Worm (Caenorhabditis elegans) whole organism, L4 larva: Measurements from ENCODE around the gene nhr-98.

Experiments used
- F26F4.8 ChIP-seq: fragments of 200-800 bp; sonication (Bioruptor generic); conservative IDR thresholded peaks from 2 replicates; pipeline ENCODE4 v1.3.6; 2022; ENCODE audit warnings: missing genetic modification characterization, missing compliant biosample characterization
- Y105C5A.15 ChIP-seq: fragments of 200-800 bp; sonication (Bioruptor generic); IDR thresholded peaks from 2 replicates; pipeline ENCODE4 v1.3.6; 2022; ENCODE audit warnings: missing genetic modification characterization, missing compliant biosample characterization
- Y48G9A.11 ChIP-seq: fragments of 200-800 bp; sonication (Bioruptor generic); IDR thresholded peaks from 2 replicates; pipeline ENCODE4 v1.3.6; 2022; ENCODE audit warnings: missing genetic modification reagents, missing genetic modification characterization, missing compliant biosample characterization
- Y5F2A.4 ChIP-seq: fragments of 200-800 bp; sonication (Bioruptor generic); optimal IDR thresholded peaks from 2 replicates; lab custom pipeline; 2018; ENCODE audit warnings: mild to moderate bottlenecking, missing genetic modification characterization, missing compliant biosample characterization
- Y75B8A.6 ChIP-seq: fragments of 200-800 bp; sonication (Bioruptor generic); IDR thresholded peaks from 2 replicates; pipeline ENCODE4 v1.3.6; 2022; ENCODE audit warnings: missing genetic modification reagents, missing genetic modification characterization, missing compliant biosample characterization
- ZK546.5 ChIP-seq, 2 experiments: sonication (generic microtip); optimal IDR thresholded peaks; 2 replicates each; lab custom pipeline; 2017; ENCODE audit warnings: missing biosample characterization in 2 of 2, missing genetic modification characterization in 2 of 2
- ceh-20 ChIP-seq: fragments of 200-800 bp; sonication (Bioruptor generic); IDR thresholded peaks from 2 replicates; pipeline ENCODE4 v1.3.6; 2022; ENCODE audit warnings: missing genetic modification reagents, missing genetic modification characterization, missing compliant biosample characterization
- ceh-28 ChIP-seq: fragments of 150-350 bp; optimal IDR thresholded peaks from 2 replicates; lab custom pipeline; 2014; ENCODE audit warnings: missing biosample characterization, missing genetic modification reagents, missing genetic modification characterization
- ceh-44 ChIP-seq: fragments of 200-800 bp; sonication (Bioruptor generic); IDR thresholded peaks from 2 replicates; pipeline ENCODE4 v1.3.6; 2022; ENCODE audit warnings: missing genetic modification reagents, missing genetic modification characterization, missing compliant biosample characterization
- ceh-62 ChIP-seq: sonication (generic microtip); optimal IDR thresholded peaks from 2 replicates; lab custom pipeline; 2017; ENCODE audit warnings: missing biosample characterization, missing genetic modification characterization
- ceh-82 ChIP-seq: sonication (generic microtip); optimal IDR thresholded peaks from 2 replicates; lab custom pipeline; 2017; ENCODE audit warnings: missing biosample characterization, missing genetic modification characterization
- cey-2 ChIP-seq: sonication (generic microtip); optimal IDR thresholded peaks from 3 replicates; lab custom pipeline; 2017; ENCODE audit warnings: missing genetic modification characterization, mild to moderate bottlenecking, missing compliant biosample characterization, antibody characterized with exemption, borderline replicate concordance; ENCODE audit not compliant: insufficient read depth
- dmd-6 ChIP-seq: fragments of 200-800 bp; sonication (Bioruptor generic); IDR thresholded peaks from 2 replicates; pipeline ENCODE4 v1.3.6; 2022; ENCODE audit warnings: missing genetic modification reagents, missing genetic modification characterization, missing compliant biosample characterization
- dmd-8 ChIP-seq: fragments of 200-800 bp; sonication (Bioruptor generic); IDR thresholded peaks from 2 replicates; pipeline ENCODE4 v1.3.6; 2022; ENCODE audit warnings: missing genetic modification characterization, missing compliant biosample characterization
- dmd-9 ChIP-seq: fragments of 200-800 bp; sonication (Bioruptor generic); IDR thresholded peaks from 2 replicates; pipeline ENCODE4 v1.3.6; 2022; ENCODE audit warnings: missing genetic modification reagents, missing genetic modification characterization, missing compliant biosample characterization
- dpl-1 ChIP-seq: fragments of 150-350 bp; optimal IDR thresholded peaks from 2 replicates; lab custom pipeline; 2014; ENCODE audit warnings: missing biosample characterization, missing genetic modification reagents, missing genetic modification characterization
- duxl-1 ChIP-seq: sonication (generic microtip); optimal IDR thresholded peaks from 2 replicates; lab custom pipeline; 2016; ENCODE audit warnings: mild to moderate bottlenecking, missing genetic modification characterization, moderate library complexity, missing compliant biosample characterization; ENCODE audit not compliant: poor library complexity
- dve-1 ChIP-seq: sonication (generic microtip); optimal IDR thresholded peaks from 2 replicates; lab custom pipeline; 2017; ENCODE audit warnings: antibody characterized with exemption, mild to moderate bottlenecking, missing genetic modification characterization, missing compliant biosample characterization; ENCODE audit not compliant: insufficient read depth
- egl-43 ChIP-seq: fragments of 200-800 bp; sonication (Bioruptor generic); IDR thresholded peaks from 2 replicates; pipeline ENCODE4 v1.3.6; 2022; ENCODE audit warnings: missing genetic modification reagents, missing genetic modification characterization, missing compliant biosample characterization
- fkh-10 ChIP-seq: fragments of 150-350 bp; optimal IDR thresholded peaks from 2 replicates; lab custom pipeline; 2014; ENCODE audit warnings: missing biosample characterization, missing genetic modification reagents, missing genetic modification characterization
- gei-8 ChIP-seq: fragments of 200-800 bp; sonication (Bioruptor generic); optimal IDR thresholded peaks from 2 replicates; lab custom pipeline; 2018; ENCODE audit warnings: mild to moderate bottlenecking, missing genetic modification characterization, missing compliant biosample characterization
- hlh-11 ChIP-seq: fragments of 200-800 bp; sonication (Bioruptor generic); optimal IDR thresholded peaks from 2 replicates; lab custom pipeline; 2018; ENCODE audit warnings: mild to moderate bottlenecking, missing genetic modification characterization, missing compliant biosample characterization
- hlh-30 ChIP-seq: sonication (generic microtip); optimal IDR thresholded peaks from 2 replicates; lab custom pipeline; 2017; ENCODE audit warnings: antibody characterized with exemption, mild to moderate bottlenecking, missing genetic modification characterization, missing compliant biosample characterization; ENCODE audit not compliant: insufficient read depth
- hmg-1.1 ChIP-seq: fragments of 200-800 bp; sonication (Bioruptor generic); IDR thresholded peaks from 2 replicates; pipeline ENCODE4 v1.3.6; 2022; ENCODE audit warnings: missing genetic modification reagents, missing genetic modification characterization, missing compliant biosample characterization
- lin-15B ChIP-seq: fragments of 150-350 bp; sonication (generic microtip); optimal IDR thresholded peaks from 3 replicates; lab custom pipeline; 2014; ENCODE audit warnings: missing biosample characterization, missing genetic modification characterization
- lsy-2 ChIP-seq, 2 experiments: fragments of 150-350 bp in 1 of 2; sonication (generic microtip) in 1 of 2; optimal IDR thresholded peaks; 2 replicates each; lab custom pipeline; 2014 to 2017; ENCODE audit warnings: missing biosample characterization in 2 of 2, missing genetic modification characterization in 2 of 2
- madf-9 ChIP-seq: fragments of 200-800 bp; sonication (Bioruptor generic); conservative IDR thresholded peaks from 2 replicates; pipeline ENCODE4 v1.3.6; 2022; ENCODE audit warnings: missing genetic modification reagents, missing genetic modification characterization, missing compliant biosample characterization
- mdl-1 ChIP-seq, 2 experiments: fragments of 150-350 bp in 1 of 2; sonication (generic microtip) in 1 of 2; optimal IDR thresholded peaks; 2 replicates each; lab custom pipeline; 2014 to 2017; ENCODE audit warnings: missing biosample characterization in 2 of 2, missing genetic modification characterization in 2 of 2
- mdt-29 ChIP-seq: fragments of 200-800 bp; sonication (Bioruptor generic); IDR thresholded peaks from 2 replicates; pipeline ENCODE4 v1.3.6; 2022; ENCODE audit warnings: missing genetic modification reagents, missing genetic modification characterization, missing compliant biosample characterization
- mep-1 ChIP-seq: fragments of 150-350 bp; sonication (generic microtip); optimal IDR thresholded peaks from 3 replicates; lab custom pipeline; 2014; ENCODE audit warnings: missing biosample characterization, missing genetic modification characterization
- mes-2 ChIP-seq: sonication (generic microtip); optimal IDR thresholded peaks from 2 replicates; lab custom pipeline; 2016; ENCODE audit warnings: missing genotype, mild to moderate bottlenecking, missing genetic modification characterization, missing compliant biosample characterization; ENCODE audit not compliant: poor library complexity, severe bottlenecking
- mxl-2 ChIP-seq: fragments of 200-800 bp; sonication (Bioruptor generic); conservative IDR thresholded peaks from 2 replicates; pipeline ENCODE4 v1.3.6; 2022; ENCODE audit warnings: missing genetic modification reagents, missing genetic modification characterization, missing compliant biosample characterization
- nhr-102 ChIP-seq: sonication (generic microtip); optimal IDR thresholded peaks from 2 replicates; lab custom pipeline; 2016; ENCODE audit warnings: mild to moderate bottlenecking, missing genetic modification characterization, moderate library complexity, missing compliant biosample characterization
- nhr-11 ChIP-seq: fragments of 150-350 bp; optimal IDR thresholded peaks from 2 replicates; lab custom pipeline; 2014; ENCODE audit warnings: missing biosample characterization, missing genetic modification characterization
- nhr-237 ChIP-seq: sonication (generic microtip); optimal IDR thresholded peaks from 2 replicates; lab custom pipeline; 2017; ENCODE audit warnings: missing biosample characterization, missing genetic modification characterization
- nhr-42 ChIP-seq: fragments of 200-800 bp; sonication (Bioruptor generic); IDR thresholded peaks from 2 replicates; pipeline ENCODE4 v1.3.6; 2022; ENCODE audit warnings: missing genetic modification characterization, missing compliant biosample characterization
- nhr-48 ChIP-seq: sonication (generic microtip); optimal IDR thresholded peaks from 2 replicates; lab custom pipeline; 2016; ENCODE audit warnings: mild to moderate bottlenecking, missing genetic modification characterization, missing compliant biosample characterization
- nhr-6 ChIP-seq: fragments of 150-350 bp; optimal IDR thresholded peaks from 2 replicates; lab custom pipeline; 2014; ENCODE audit warnings: missing biosample characterization, missing genetic modification characterization
- nhr-76 ChIP-seq: fragments of 150-350 bp; optimal IDR thresholded peaks from 2 replicates; lab custom pipeline; 2014; ENCODE audit warnings: missing biosample characterization, missing genetic modification characterization
- nhr-77 ChIP-seq: fragments of 150-350 bp; optimal IDR thresholded peaks from 2 replicates; lab custom pipeline; 2014; ENCODE audit warnings: missing biosample characterization, missing genetic modification characterization
- pha-4 ChIP-seq, 2 experiments: fragments of 150-350 bp in 1 of 2; fragments of 200-800 bp in 1 of 2; sonication (Bioruptor generic) in 1 of 2; IDR thresholded peaks in 1 of 2; optimal IDR thresholded peaks in 1 of 2; 2 replicates each; pipeline versions ENCODE4 v1.3.6 to Lab custom; 2014 to 2022; ENCODE audit warnings: missing genetic modification characterization in 2 of 2, missing genetic modification reagents in 2 of 2, missing biosample characterization in 1 of 2, missing compliant biosample characterization in 1 of 2
- pqm-1 ChIP-seq: sonication (generic microtip); optimal IDR thresholded peaks from 2 replicates; lab custom pipeline; 2017; ENCODE audit warnings: missing biosample characterization, missing genetic modification characterization
- sdz-12 ChIP-seq: fragments of 200-800 bp; sonication (Bioruptor generic); optimal IDR thresholded peaks from 2 replicates; lab custom pipeline; 2018; ENCODE audit warnings: mild to moderate bottlenecking, missing genetic modification characterization, missing compliant biosample characterization
- tra-1 ChIP-seq: fragments of 200-800 bp; sonication (Bioruptor generic); IDR thresholded peaks from 2 replicates; pipeline ENCODE4 v1.3.6; 2022; ENCODE audit warnings: missing genetic modification reagents, missing genetic modification characterization, missing compliant biosample characterization
- unc-62 ChIP-seq, 3 experiments: fragments of 150-350 bp in 1 of 3; sonication (generic microtip); optimal IDR thresholded peaks in 2 of 3; peaks in 1 of 3; 1 replicate in 1 of 3; 2 replicates in 2 of 3; lab custom pipeline; 2014 to 2017; ENCODE audit warnings: missing biosample characterization in 3 of 3, missing genetic modification characterization in 3 of 3, missing genetic modification reagents in 3 of 3, missing genotype in 1 of 3
- vab-7 ChIP-seq: fragments of 200-800 bp; sonication (Bioruptor generic); IDR thresholded peaks from 2 replicates; pipeline ENCODE4 v1.3.6; 2022; ENCODE audit warnings: missing genetic modification reagents, missing genetic modification characterization, missing compliant biosample characterization
- zfp-2 ChIP-seq: sonication (generic microtip); optimal IDR thresholded peaks from 2 replicates; lab custom pipeline; 2016; ENCODE audit warnings: mild to moderate bottlenecking, missing genetic modification characterization, missing compliant biosample characterization
- ztf-7 ChIP-seq: fragments of 150-350 bp; optimal IDR thresholded peaks from 2 replicates; lab custom pipeline; 2014; ENCODE audit warnings: missing biosample characterization, missing genetic modification characterization

Gene nhr-98

DNA sequence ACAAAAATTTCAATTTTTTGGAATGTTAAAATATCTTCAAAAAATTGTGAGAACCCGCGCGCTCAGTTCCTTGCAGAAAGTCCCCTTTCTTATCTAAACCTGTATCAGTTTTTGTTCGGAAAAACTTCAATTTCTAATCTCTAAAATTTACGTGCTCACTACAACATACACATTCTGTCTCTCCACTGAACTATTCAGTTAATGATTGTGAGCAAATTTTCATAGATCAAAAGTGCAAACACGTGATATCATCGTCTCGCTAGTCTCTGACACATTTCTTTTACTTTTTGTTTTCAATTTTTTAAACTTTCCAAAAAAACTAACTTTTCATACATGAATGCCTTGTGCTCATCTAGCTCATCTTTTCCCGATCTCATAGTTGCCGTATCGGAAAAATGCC lies 5.8 kb downstream of the nhr-98 start, which contains the start of gene nhr-203 (continued):
- TF ChIP-seq hlh-30 (peak; percentile 60), duxl-1 (tag; lab: Kevin White, UChicago) (no peak), dmd-6 (GFP tag; lab: Robert Waterston, UW) (peak; percentile 89), Y48G9A.11 (GFP tag; lab: Robert Waterston, UW) (no peak), dmd-8 (GFP tag; lab: Robert Waterston, UW) (no peak)
- TF ChIP-seq, all 104 proteins: peak for 14

DNA sequence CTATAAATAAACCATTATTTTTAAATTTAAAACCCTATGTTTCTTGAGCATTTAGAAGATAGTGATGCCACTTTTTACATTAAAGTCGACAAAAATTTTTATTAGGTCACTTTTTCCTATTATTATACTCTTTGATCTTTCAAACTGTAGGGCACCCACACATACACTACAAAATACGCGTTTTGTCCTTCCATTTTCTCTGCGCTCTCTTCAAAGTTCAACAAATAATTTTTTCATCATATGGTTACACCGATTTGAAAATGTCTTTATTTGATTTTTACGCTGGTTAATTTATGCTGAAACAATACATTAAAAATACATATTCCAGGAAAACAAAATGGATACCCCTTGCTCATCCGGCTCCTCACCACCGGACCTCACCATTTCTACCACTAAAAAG lies 8.6 kb downstream of the nhr-98 start, which contains the start of gene nhr-202:
Gene nhr-202, plus strand, starts transcription at position 326 of the 400 bp plus-strand sequence.
- TF ChIP-seq nhr-11 (tag; lab: Kevin White, UChicago) = no peak
- TF ChIP-seq ceh-62 (tag; lab: Kevin White, UChicago) = no peak
- TF ChIP-seq lsy-2 (tag; optimal IDR thresholded peaks at IDR 0.05; lab: Kevin White, UChicago) = peak in 1 of 2 experiments; percentile 16
- TF ChIP-seq mdl-1 (tag; optimal IDR thresholded peaks at IDR 0.05; lab: Kevin White, UChicago) = no peak
- no peak for TF ChIP-seq zfp-2 (tag; lab: Kevin White, UChicago)
- no peak for TF ChIP-seq Y5F2A.4 (GFP tag; lab: Kevin White, UChicago)
- no peak for TF ChIP-seq pha-4 (GFP tag; IDR thresholded peaks at IDR 0.05; lab: Robert Waterston, UW)
- TF ChIP-seq pha-4 (tag; optimal IDR thresholded peaks at IDR 0.05; lab: Kevin White, UChicago) = no peak
- no peak for TF ChIP-seq fkh-10 (GFP tag; lab: Kevin White, UChicago)
- no peak for TF ChIP-seq ZK546.5 (tag; optimal IDR thresholded peaks at IDR 0.05; lab: Kevin White, UChicago)
- peak; percentile 12 for TF ChIP-seq hlh-30
- TF ChIP-seq mdt-29 (GFP tag; lab: Robert Waterston, UW) = no peak
- peak; percentile 24 for TF ChIP-seq pqm-1
- TF ChIP-seq ztf-7 (tag; lab: Kevin White, UChicago) = peak; percentile 76
- no peak for TF ChIP-seq mxl-2
- no peak for TF ChIP-seq Y48G9A.11 (GFP tag; lab: Robert Waterston, UW)
- no peak for TF ChIP-seq lin-15B (tag; lab: Kevin White, UChicago)
- no peak for TF ChIP-seq egl-43
- no peak for TF ChIP-seq ceh-28 (tag; lab: Kevin White, UChicago)
- peak; percentile 43 for TF ChIP-seq nhr-102 (tag; lab: Kevin White, UChicago)
- TF ChIP-seq ceh-44 (GFP tag; lab: Robert Waterston, UW) = no peak
- TF ChIP-seq dmd-9 (GFP tag; lab: Robert Waterston, UW) = no peak
- TF ChIP-seq Y75B8A.6 (GFP tag; lab: Robert Waterston, UW) = no peak
- no peak for TF ChIP-seq ceh-82 (tag; lab: Kevin White, UChicago)
- TF ChIP-seq tra-1 (GFP tag; lab: Robert Waterston, UW) = no peak
- no peak for TF ChIP-seq Y105C5A.15
- TF ChIP-seq madf-9 = no peak
- peak; percentile 58 for TF ChIP-seq dve-1 (tag; lab: Kevin White, UChicago)
- no peak for TF ChIP-seq unc-62 (GFP tag; optimal IDR thresholded peaks at IDR 0.05 in 1 of 2; lab: Kevin White, UChicago)
- TF ChIP-seq unc-62 (tag; optimal IDR thresholded peaks at IDR 0.05; lab: Kevin White, UChicago) = no peak
- TF ChIP-seq cey-2 (tag; lab: Kevin White, UChicago) = no peak
- TF ChIP-seq vab-7 (GFP tag; lab: Robert Waterston, UW) = no peak
- peak; percentile 32 for TF ChIP-seq mep-1 (tag; lab: Kevin White, UChicago)
- TF ChIP-seq nhr-76 (tag; lab: Kevin White, UChicago) = no peak
- no peak for TF ChIP-seq ceh-20
- no peak for TF ChIP-seq nhr-42 (GFP tag; lab: Robert Waterston, UW)
- peak; percentile 86 for TF ChIP-seq nhr-77
- no peak for TF ChIP-seq mes-2
- TF ChIP-seq hmg-1.1 = no peak
- peak; percentile 47 for TF ChIP-seq hlh-11 (tag; lab: Kevin White, UChicago)
- no peak for TF ChIP-seq nhr-6 (tag; lab: Kevin White, UChicago)
- TF ChIP-seq dpl-1 (GFP tag; lab: Kevin White, UChicago) = no peak
- no peak for TF ChIP-seq gei-8 (GFP tag; lab: Kevin White, UChicago)
- peak; percentile 35 for TF ChIP-seq nhr-48 (tag; lab: Kevin White, UChicago)
- TF ChIP-seq nhr-237 (tag; lab: Kevin White, UChicago) = no peak
- no peak for TF ChIP-seq sdz-12
- no peak for TF ChIP-seq F26F4.8 (GFP tag; lab: Robert Waterston, UW)
